Worm (Caenorhabditis elegans): ENCODE data around the gene Y75B8A.6.

The Y75B8A.6 gene

ce11 chrIII:12084749-12085307 lies 45.3 kb downstream of the Y75B8A.6 start:
- TF ChIP-seq ceh-48 (tag; optimal IDR thresholded peaks at IDR 0.05) (no peak), fkh-6 (tag; optimal IDR thresholded peaks at IDR 0.05) (no peak), elt-2 (tag; optimal IDR thresholded peaks at IDR 0.05) (peak; percentile 14), T23F11.4 (GFP tag; optimal IDR thresholded peaks at IDR 0.05) (no peak), pros-1 (tag; optimal IDR thresholded peaks at IDR 0.05) (no peak), ceh-45 (GFP tag; IDR thresholded peaks at IDR 0.05) (no peak), ceh-30 (tag; optimal IDR thresholded peaks at IDR 0.05) (no peak), ttx-3 (tag; optimal IDR thresholded peaks at IDR 0.05) (no peak), ceh-19 (GFP tag; optimal IDR thresholded peaks at IDR 0.05) (no peak), fkh-10 (GFP tag; optimal IDR thresholded peaks at IDR 0.05) (no peak), hlh-13 (GFP tag; optimal IDR thresholded peaks at IDR 0.05) (no peak), nfya-1 (tag; optimal IDR thresholded peaks at IDR 0.05) (peak; percentile 92), tbx-2 (tag; optimal IDR thresholded peaks at IDR 0.05) (peak; percentile 2), ceh-18 (tag; optimal IDR thresholded peaks at IDR 0.05) (no peak), nhr-232 (tag; optimal IDR thresholded peaks at IDR 0.05) (no peak), unc-42 (tag; optimal IDR thresholded peaks at IDR 0.05) (no peak), pha-4 (tag; optimal IDR thresholded peaks at IDR 0.05) (no peak), fax-1 (tag; optimal IDR thresholded peaks at IDR 0.05) (no peak), unc-55 (GFP tag; optimal IDR thresholded peaks at IDR 0.05) (no peak), eyg-1 (tag; optimal IDR thresholded peaks at IDR 0.05) (no peak), rnt-1 (tag; optimal IDR thresholded peaks at IDR 0.05) (no peak), lin-11 (tag; optimal IDR thresholded peaks at IDR 0.05) (no peak), C08G9.2 (tag; optimal IDR thresholded peaks at IDR 0.05) (no peak), pqm-1 (tag; optimal IDR thresholded peaks at IDR 0.05) (no peak)

- TF ChIP-seq pat-9 (tag; optimal IDR thresholded peaks at IDR 0.05): no peak
- no peak for TF ChIP-seq nhr-11 (tag; optimal IDR thresholded peaks at IDR 0.05)
- TF ChIP-seq ttx-3 (tag; optimal IDR thresholded peaks at IDR 0.05): no peak
- TF ChIP-seq ceh-14 (tag; optimal IDR thresholded peaks at IDR 0.05): no peak
- no peak for TF ChIP-seq tbx-2 (tag; optimal IDR thresholded peaks at IDR 0.05)
- no peak for TF ChIP-seq unc-55 (GFP tag; optimal IDR thresholded peaks at IDR 0.05)
- no peak for TF ChIP-seq fkh-10 (GFP tag; optimal IDR thresholded peaks at IDR 0.05)
- no peak for TF ChIP-seq odd-2 (tag; optimal IDR thresholded peaks at IDR 0.05)
- TF ChIP-seq pax-1 (tag; optimal IDR thresholded peaks at IDR 0.05): no peak
- no peak for TF ChIP-seq ceh-6 (GFP tag; optimal IDR thresholded peaks at IDR 0.05)
- TF ChIP-seq pqm-1 (tag; optimal IDR thresholded peaks at IDR 0.05): no peak
- TF ChIP-seq ceh-48 (tag; optimal IDR thresholded peaks at IDR 0.05): no peak
- TF ChIP-seq pha-4 (tag; optimal IDR thresholded peaks at IDR 0.05): no peak
- TF ChIP-seq K02D7.2 (tag; optimal IDR thresholded peaks at IDR 0.05): no peak
These were observed 45.9 kb downstream of the Y75B8A.6 start, which contains the start of gene nob-1 for ce11 chrIII:12084216-12084615. nob-1 (minus strand) TSS chrIII:12084316.

- no peak for TF ChIP-seq K09A11.1 (tag; optimal IDR thresholded peaks at IDR 0.05; ENCODE audit: insufficient read depth)
- no peak for TF ChIP-seq pqm-1 (tag; optimal IDR thresholded peaks at IDR 0.05)
- TF ChIP-seq ceh-22 (tag; optimal IDR thresholded peaks at IDR 0.05): no peak
- TF ChIP-seq sdc-2 (tag; optimal IDR thresholded peaks at IDR 0.05): no peak
- no peak for TF ChIP-seq sox-4 (tag; optimal IDR thresholded peaks at IDR 0.05)
- peak; percentile 61 for TF ChIP-seq ceh-14 (tag; optimal IDR thresholded peaks at IDR 0.05)
These were observed 48.0 kb downstream of the Y75B8A.6 start for ce11 chrIII:12081992-12082628.

ce11 chrIII:12077456-12077855 lies 52.7 kb downstream of the Y75B8A.6 start, which contains the start of gene php-3:
php-3 (minus strand) TSS chrIII:12077556.
- TF ChIP-seq syd-9 (tag; optimal IDR thresholded peaks at IDR 0.05) (no peak), C08G9.2 (tag; optimal IDR thresholded peaks at IDR 0.05) (no peak), ama-1 (optimal IDR thresholded peaks at IDR 0.05) (no peak), unc-86 (tag; optimal IDR thresholded peaks at IDR 0.05) (no peak), elt-4 (tag; optimal IDR thresholded peaks at IDR 0.05) (no peak), tbx-7 (tag; optimal IDR thresholded peaks at IDR 0.05) (no peak), hlh-15 (tag; optimal IDR thresholded peaks at IDR 0.05) (no peak), K09A11.1 (tag; optimal IDR thresholded peaks at IDR 0.05; ENCODE audit: insufficient read depth) (no peak), hlh-13 (GFP tag; optimal IDR thresholded peaks at IDR 0.05) (no peak), ceh-31 (tag; optimal IDR thresholded peaks at IDR 0.05) (no peak), madf-2 (tag; optimal IDR thresholded peaks at IDR 0.05) (no peak), ttx-3 (tag; optimal IDR thresholded peaks at IDR 0.05) (no peak), pqm-1 (tag; optimal IDR thresholded peaks at IDR 0.05) (no peak), zip-5 (tag; optimal IDR thresholded peaks at IDR 0.05) (no peak), dmd-4 (tag; optimal IDR thresholded peaks at IDR 0.05; ENCODE audit: borderline replicate concordance) (no peak), unc-3 (GFP tag; conservative IDR thresholded peaks at IDR 0.05) (no peak), unc-3 (tag; optimal IDR thresholded peaks at IDR 0.05) (no peak), ets-4 (tag; optimal IDR thresholded peaks at IDR 0.05) (no peak)
